Fruit fly (Drosophila melanogaster): ENCODE results near the gene Ugt36A1.

Gene Ugt36A1

DNA sequence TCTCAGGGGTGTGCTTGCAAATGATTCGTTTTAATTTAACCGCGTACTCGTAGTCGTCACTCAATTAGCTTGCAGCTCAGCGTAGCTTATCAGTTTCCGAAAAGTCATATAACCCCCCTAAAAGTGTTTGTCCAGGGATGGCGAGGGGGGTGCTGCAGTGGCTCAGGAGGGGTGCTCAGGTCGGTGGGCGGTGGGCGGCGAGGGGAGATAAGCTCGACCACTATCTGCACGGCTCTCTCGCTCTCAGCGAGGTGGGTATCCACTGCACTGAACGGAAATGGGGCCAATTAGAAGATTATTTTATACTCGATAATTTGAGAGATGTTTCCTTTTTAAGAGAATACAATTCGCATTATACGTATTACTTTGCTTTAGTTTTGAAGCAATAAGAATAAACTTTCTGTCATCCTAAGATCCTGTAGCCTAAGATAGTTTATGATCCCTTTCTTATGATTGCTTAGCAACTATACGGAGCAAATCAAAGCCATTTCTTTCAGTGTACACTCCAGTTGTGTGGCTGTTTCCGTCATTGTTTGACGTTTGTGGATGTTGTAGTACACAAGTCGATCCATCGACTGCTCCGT is 45.6 kb upstream of the Ugt36A1 start (continued):
- peak; percentile 63 for TF ChIP-seq lab (GFP tag; optimal IDR thresholded peaks at IDR 0.05)
- TF ChIP-seq luna (GFP tag; optimal IDR thresholded peaks at IDR 0.05), result no peak
- TF ChIP-seq CG30431 (GFP tag; optimal IDR thresholded peaks at IDR 0.05), result peak; percentile 60
- TF ChIP-seq CG6791 (GFP tag; IDR thresholded peaks at IDR 0.05; ENCODE audit: partially characterized antibody), result no peak
- TF ChIP-seq Dad (GFP tag; optimal IDR thresholded peaks at IDR 0.05), result peak; percentile 29
- TF ChIP-seq CG6254 (GFP tag; optimal IDR thresholded peaks at IDR 0.05), result peak; percentile 37
- peak; percentile 55; the same call in 2 of the 3 replicates for TF ChIP-seq z (GFP tag; IDR thresholded peaks at IDR 0.05)
- TF ChIP-seq CG15011 (GFP tag; optimal IDR thresholded peaks at IDR 0.05), result peak; percentile 39
- TF ChIP-seq bsh (GFP tag; optimal IDR thresholded peaks at IDR 0.05), result peak in 1 of 2 experiments; percentile 84
- TF ChIP-seq corto (GFP tag; optimal IDR thresholded peaks at IDR 0.05), result no peak
- TF ChIP-seq maf-S (GFP tag; optimal IDR thresholded peaks at IDR 0.05), result peak; percentile 45
- no peak for TF ChIP-seq Bgb (GFP tag; IDR thresholded peaks at IDR 0.05; ENCODE audit: partially characterized antibody)
- TF ChIP-seq tap (tag; optimal IDR thresholded peaks at IDR 0.05), result peak; percentile 77
- peak; percentile 77 for TF ChIP-seq dmrt11E (tag; optimal IDR thresholded peaks at IDR 0.05)
- TF ChIP-seq bowl (GFP tag; IDR thresholded peaks at IDR 0.05), result no peak
- peak; percentile 55 for TF ChIP-seq mam (GFP tag; optimal IDR thresholded peaks at IDR 0.05)
- TF ChIP-seq bcd (GFP tag; optimal IDR thresholded peaks at IDR 0.05), result peak; percentile 58
- peak; percentile 39; the same call in 1 of the 2 replicates for TF ChIP-seq E2f2 (GFP tag; IDR thresholded peaks at IDR 0.05)
- TF ChIP-seq gfzf (GFP tag; optimal IDR thresholded peaks at IDR 0.05), result no peak
- TF ChIP-seq sd (tag; optimal IDR thresholded peaks at IDR 0.05), result no peak
- TF ChIP-seq CG8359 (GFP tag; optimal IDR thresholded peaks at IDR 0.05; ENCODE audit: borderline replicate concordance), result no peak
- peak; percentile 52 for TF ChIP-seq CG10462 (GFP tag; optimal IDR thresholded peaks at IDR 0.05)
- TF ChIP-seq vfl (GFP tag; optimal IDR thresholded peaks at IDR 0.05), result no peak
- TF ChIP-seq Pdp1 (GFP tag; optimal IDR thresholded peaks at IDR 0.05), result peak; percentile 34 to 57
- peak; percentile 60 for TF ChIP-seq odd (GFP tag; optimal IDR thresholded peaks at IDR 0.05)
- no peak for TF ChIP-seq gt (GFP tag; IDR thresholded peaks at IDR 0.05)
- no peak for TF ChIP-seq gro (GFP tag; optimal IDR thresholded peaks at IDR 0.05)
- TF ChIP-seq knrl (GFP tag; IDR thresholded peaks at IDR 0.05; ENCODE audit: partially characterized antibody), result no peak
- TF ChIP-seq CG3726 (GFP tag; IDR thresholded peaks at IDR 0.05), result 0 out of 3 replicates have a peak, but pooled peaks have one; percentile 55
- TF ChIP-seq B-H1 (GFP tag; IDR thresholded peaks at IDR 0.05), result peak; percentile 39; the same call in 2 of the 3 replicates
- TF ChIP-seq pzg (GFP tag; optimal IDR thresholded peaks at IDR 0.05), result no peak
- TF ChIP-seq CG2875 (GFP tag; optimal IDR thresholded peaks at IDR 0.05), result no peak
- peak; percentile 38 for TF ChIP-seq CG11723 (GFP tag; optimal IDR thresholded peaks at IDR 0.05)
- peak; percentile 64; the same call in 1 of the 2 replicates for TF ChIP-seq CG14014 (GFP tag; IDR thresholded peaks at IDR 0.05)
- TF ChIP-seq so (GFP tag; IDR thresholded peaks at IDR 0.05), result peak; percentile 73; the same call in 1 of the 3 replicates
- TF ChIP-seq CG14710 (tag; optimal IDR thresholded peaks at IDR 0.05), result peak; percentile 57
- TF ChIP-seq CG5180 (GFP tag; optimal IDR thresholded peaks at IDR 0.05), result peak; percentile 42
- no peak for TF ChIP-seq MBD-R2 (GFP tag; IDR thresholded peaks at IDR 0.05)
- peak in 1 of 3 experiments; percentile 74 for TF ChIP-seq lola (GFP tag; optimal IDR thresholded peaks at IDR 0.05)
- TF ChIP-seq mld (GFP tag; IDR thresholded peaks at IDR 0.05; ENCODE audit: partially characterized antibody), result no peak
- peak; percentile 48 for TF ChIP-seq CG1792 (GFP tag; optimal IDR thresholded peaks at IDR 0.05)
- no peak for TF ChIP-seq CG34224 (GFP tag; IDR thresholded peaks at IDR 0.05; ENCODE audit: partially characterized antibody)
- TF ChIP-seq Rfx (GFP tag; IDR thresholded peaks at IDR 0.05), result peak; percentile 58; the same call in 1 of the 2 replicates
- peak; percentile 32 for TF ChIP-seq Ravus (GFP tag; IDR thresholded peaks at IDR 0.05)
- TF ChIP-seq CG13775 (GFP tag; optimal IDR thresholded peaks at IDR 0.05), result peak; percentile 44
- TF ChIP-seq CG4730 (GFP tag; IDR thresholded peaks at IDR 0.05), result peak; percentile 46; the same call in 1 of the 2 replicates
- peak; percentile 66 for TF ChIP-seq shn (GFP tag; optimal IDR thresholded peaks at IDR 0.05)
- TF ChIP-seq CG12071 (GFP tag; optimal IDR thresholded peaks at IDR 0.05), result peak; percentile 47
